Fruit fly (Drosophila melanogaster): ENCODE measurements around the gene CG14662.

The CG14662 gene

DNA sequence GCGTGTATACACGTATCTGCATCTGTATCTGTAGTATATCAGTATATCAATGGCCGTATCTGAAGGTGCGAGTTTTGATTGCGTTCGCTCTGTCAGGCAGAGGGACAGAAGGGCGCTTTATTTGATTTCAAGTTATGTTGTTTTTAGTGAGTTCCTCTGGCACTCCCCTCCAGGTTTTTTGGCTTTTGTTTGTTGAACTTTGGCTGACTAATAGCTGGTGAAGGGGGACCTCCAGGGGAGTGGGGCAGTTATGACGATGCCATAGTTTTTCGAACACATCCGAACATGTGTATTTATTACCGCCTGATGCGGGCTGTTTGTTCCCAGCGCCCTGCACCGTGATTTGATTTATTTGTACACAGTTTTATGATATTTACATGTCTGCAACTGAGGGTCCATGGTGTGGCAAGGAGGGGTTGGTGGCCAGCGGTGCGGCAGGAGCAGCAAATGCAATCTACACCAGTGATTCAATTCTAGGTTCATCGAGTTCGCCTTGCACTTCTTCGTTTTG lies 8.2 kb upstream of the CG14662 start (continued):
- no peak for TF ChIP-seq gt (GFP tag; IDR thresholded peaks at IDR 0.05)
- TF ChIP-seq lola (GFP tag; optimal IDR thresholded peaks at IDR 0.05): peak in 1 of 3 experiments; percentile 36
- peak; percentile 55 for TF ChIP-seq CG8281 (tag; optimal IDR thresholded peaks at IDR 0.05)
- TF ChIP-seq unpg (GFP tag; optimal IDR thresholded peaks at IDR 0.05): peak; percentile 11
- TF ChIP-seq zf30C (GFP tag; optimal IDR thresholded peaks at IDR 0.05): no peak
- no peak for TF ChIP-seq CG15514 (GFP tag; optimal IDR thresholded peaks at IDR 0.05)
- TF ChIP-seq NfI (GFP tag; optimal IDR thresholded peaks at IDR 0.05): peak; percentile 25
- no peak for TF ChIP-seq Hr3 (GFP tag; optimal IDR thresholded peaks at IDR 0.05)
- TF ChIP-seq Aef1 (GFP tag; IDR thresholded peaks at IDR 0.05): no peak
- TF ChIP-seq tgo (GFP tag; IDR thresholded peaks at IDR 0.05): no peak
- peak; percentile 25; the same call in 1 of the 2 replicates for TF ChIP-seq aop (GFP tag; IDR thresholded peaks at IDR 0.05)
- TF ChIP-seq gfzf (GFP tag; optimal IDR thresholded peaks at IDR 0.05): no peak
- peak; percentile 29; the same call in 1 of the 2 replicates for TF ChIP-seq GATAe (GFP tag; conservative IDR thresholded peaks at IDR 0.05)
- no peak for TF ChIP-seq zen2 (GFP tag; IDR thresholded peaks at IDR 0.05; ENCODE audit: partially characterized antibody)
- TF ChIP-seq NC2α (GFP tag; optimal IDR thresholded peaks at IDR 0.05): no peak
- TF ChIP-seq fd102C (GFP tag; optimal IDR thresholded peaks at IDR 0.05): peak; percentile 62
- TF ChIP-seq CG9797 (GFP tag; optimal IDR thresholded peaks at IDR 0.05): peak; percentile 13
- no peak for TF ChIP-seq YL-1 (GFP tag; optimal IDR thresholded peaks at IDR 0.05)
- peak; percentile 26 for TF ChIP-seq grau (tag; optimal IDR thresholded peaks at IDR 0.05)
- no peak for TF ChIP-seq CG3281 (GFP tag; optimal IDR thresholded peaks at IDR 0.05)
- peak; percentile 56 for TF ChIP-seq tup (GFP tag; optimal IDR thresholded peaks at IDR 0.05)
- peak; percentile 0 for TF ChIP-seq tap (tag; optimal IDR thresholded peaks at IDR 0.05)
- no peak for TF ChIP-seq HmgD (GFP tag; optimal IDR thresholded peaks at IDR 0.05)
- TF ChIP-seq CG33557 (GFP tag; optimal IDR thresholded peaks at IDR 0.05): peak; percentile 81
- TF ChIP-seq vvl (GFP tag; IDR thresholded peaks at IDR 0.05): peak; percentile 73
- peak; percentile 38 for TF ChIP-seq CG31365 (tag; optimal IDR thresholded peaks at IDR 0.05)
- TF ChIP-seq Rx (GFP tag; IDR thresholded peaks at IDR 0.05): 0 out of 2 replicates have a peak, but pooled peaks have one; percentile 9
- TF ChIP-seq CG13775 (GFP tag; optimal IDR thresholded peaks at IDR 0.05): peak; percentile 33
- TF ChIP-seq CG7745 (tag; optimal IDR thresholded peaks at IDR 0.05): peak; percentile 81
- no peak for TF ChIP-seq Hr39 (optimal IDR thresholded peaks at IDR 0.05)
- peak; percentile 81 for TF ChIP-seq CG6813 (GFP tag; optimal IDR thresholded peaks at IDR 0.05)
- TF ChIP-seq Mad (GFP tag; optimal IDR thresholded peaks at IDR 0.05): peak; percentile 28
- TF ChIP-seq CG12104 (GFP tag; optimal IDR thresholded peaks at IDR 0.05): peak; percentile 6
- no peak for TF ChIP-seq CG7271 (tag; optimal IDR thresholded peaks at IDR 0.05)
- no peak for TF ChIP-seq CG1602 (GFP tag; optimal IDR thresholded peaks at IDR 0.05)
- TF ChIP-seq CG6272 (GFP tag; IDR thresholded peaks at IDR 0.05): no peak
- TF ChIP-seq dmrt11E (tag; optimal IDR thresholded peaks at IDR 0.05): peak; percentile 64
- TF ChIP-seq CG31441 (GFP tag; IDR thresholded peaks at IDR 0.05): peak; percentile 19; the same call in 1 of the 2 replicates
- no peak for TF ChIP-seq HLH4C (GFP tag; IDR thresholded peaks at IDR 0.05; ENCODE audit: partially characterized antibody)
- TF ChIP-seq cad (GFP tag; optimal IDR thresholded peaks at IDR 0.05): peak; percentile 63
- TF ChIP-seq MTF-1 (GFP tag; optimal IDR thresholded peaks at IDR 0.05; ENCODE audit: borderline replicate concordance): peak; percentile 65
- TF ChIP-seq CG4854 (GFP tag; optimal IDR thresholded peaks at IDR 0.05): no peak
- TF ChIP-seq CG5953 (GFP tag; IDR thresholded peaks at IDR 0.05): no peak
- no peak for TF ChIP-seq da (GFP tag; optimal IDR thresholded peaks at IDR 0.05)
- TF ChIP-seq slbo (GFP tag; IDR thresholded peaks at IDR 0.05): no peak
- peak; percentile 100 for TF ChIP-seq grn (GFP tag; optimal IDR thresholded peaks at IDR 0.05)
- no peak for TF ChIP-seq Optix (GFP tag; IDR thresholded peaks at IDR 0.05)
- TF ChIP-seq Elba2 (GFP tag; optimal IDR thresholded peaks at IDR 0.05): no peak
- peak; percentile 15 for TF ChIP-seq nmo (GFP tag; optimal IDR thresholded peaks at IDR 0.05)
- TF ChIP-seq CG17361 (GFP tag; IDR thresholded peaks at IDR 0.05): peak; percentile 34; the same call in 1 of the 3 replicates
